Fruit fly (Drosophila melanogaster) whole organism, embryonic: Measurements from ENCODE around the gene CG34149.

Experiments used
- CG12071 ChIP-seq: fragments of 200-800 bp; sonication (Bioruptor generic); optimal IDR thresholded peaks from 3 replicates; lab custom pipeline; 2018; ENCODE audit warnings: missing biosample characterization, mild to moderate bottlenecking, missing genetic modification characterization
- CG1233 ChIP-seq: fragments of 200-800 bp; sonication (Bioruptor generic); optimal IDR thresholded peaks from 4 replicates; lab custom pipeline; 2018; ENCODE audit warnings: missing biosample characterization, mild to moderate bottlenecking, missing genetic modification characterization
- CG7271 ChIP-seq: fragments of 200-800 bp; sonication (Bioruptor generic); optimal IDR thresholded peaks from 2 replicates; lab custom pipeline; 2018; ENCODE audit warnings: missing biosample characterization, mild to moderate bottlenecking, missing genetic modification characterization, moderate library complexity
- Dll ChIP-seq: fragments of 200-800 bp; sonication (Bioruptor generic); IDR thresholded peaks from 4 replicates; pipeline ENCODE4 v1.3.6; 2022; ENCODE audit warnings: missing biosample characterization, missing genetic modification characterization; ENCODE audit not compliant: partially characterized antibody
- ftz-f1 ChIP-seq: fragments of 200-800 bp; sonication (Bioruptor generic); optimal IDR thresholded peaks from 2 replicates; lab custom pipeline; 2016; ENCODE audit warnings: missing biosample characterization, missing genetic modification characterization
- hth ChIP-seq: fragments of >200 bp; optimal IDR thresholded peaks from 2 replicates; lab custom pipeline; 2017; ENCODE audit warnings: inconsistent platforms
- inv ChIP-seq: fragments of 200-800 bp; sonication (Bioruptor generic); IDR thresholded peaks from 2 replicates; pipeline ENCODE4 v1.3.6; 2022; ENCODE audit warnings: missing biosample characterization, missing genetic modification characterization; ENCODE audit not compliant: partially characterized antibody
- ken ChIP-seq: fragments of 200-800 bp; sonication (Bioruptor generic); IDR thresholded peaks from 3 replicates; pipeline ENCODE4 v1.3.6; 2022; ENCODE audit warnings: missing biosample characterization, missing genetic modification characterization
- unc-4 ChIP-seq: fragments of 200-800 bp; sonication (Bioruptor generic); IDR thresholded peaks from 2 replicates; pipeline ENCODE4 v1.3.6; 2022; ENCODE audit warnings: missing biosample characterization, missing genetic modification characterization; ENCODE audit not compliant: partially characterized antibody

- TF ChIP-seq ken (GFP tag; lab: Robert Waterston, UW) (no peak), CG1233 (no peak), inv (GFP tag; lab: Robert Waterston, UW) (no peak), Dll (no peak), hth (no peak), CG7271 (tag; lab: Kevin White, UChicago) (no peak), ftz-f1 (GFP tag; lab: Kevin White, UChicago) (no peak), unc-4 (GFP tag; lab: Robert Waterston, UW) (no peak), CG12071 (GFP tag; lab: Kevin White, UChicago) (no peak)
These were observed 37.8 kb upstream of the CG34149 start, which contains the start of gene CG5386 for dm6 chr3R:22342151-22342550.
